Fruit fly (Drosophila melanogaster) whole organism, embryonic: Measurements from ENCODE around the gene CG31875.

ENCODE experiments used
- Ada2b ChIP-seq: fragments of 200-800 bp; sonication (Bioruptor generic); IDR thresholded peaks from 2 replicates; pipeline ENCODE4 v1.3.6; 2022; ENCODE audit warnings: missing biosample characterization, missing genetic modification characterization
- Adf1 ChIP-seq: fragments of 200-800 bp; sonication (Bioruptor generic); IDR thresholded peaks from 2 replicates; pipeline ENCODE4 v1.3.6; 2022; ENCODE audit warnings: missing biosample characterization, missing genetic modification characterization
- B-H2 ChIP-seq: fragments of 200-800 bp; sonication (Bioruptor generic); optimal IDR thresholded peaks from 2 replicates; lab custom pipeline; 2018; ENCODE audit warnings: missing biosample characterization, mild to moderate bottlenecking, missing genetic modification characterization
- CG10543 ChIP-seq: fragments of 200-800 bp; sonication (Bioruptor generic); optimal IDR thresholded peaks from 3 replicates; lab custom pipeline; 2017; ENCODE audit warnings: missing biosample characterization, mild to moderate bottlenecking, missing genetic modification characterization, moderate library complexity
- CG11093 ChIP-seq: fragments of 200-800 bp; sonication (Bioruptor generic); IDR thresholded peaks from 3 replicates; pipeline ENCODE4 v1.3.6; 2022; ENCODE audit warnings: missing biosample characterization, missing genetic modification characterization
- CG11247 ChIP-seq: fragments of 200-800 bp; sonication (Bioruptor generic); IDR thresholded peaks from 2 replicates; pipeline ENCODE4 v1.3.6; 2022; ENCODE audit warnings: missing biosample characterization, missing genetic modification characterization
- CG11398 ChIP-seq: fragments of 200-800 bp; sonication (Bioruptor generic); optimal IDR thresholded peaks from 2 replicates; lab custom pipeline; 2016; ENCODE audit warnings: missing biosample characterization, missing genetic modification characterization
- CG11504 ChIP-seq: fragments of 200-800 bp; sonication (Bioruptor generic); optimal IDR thresholded peaks from 3 replicates; lab custom pipeline; 2019; ENCODE audit warnings: missing biosample characterization, mild to moderate bottlenecking, missing genetic modification characterization, moderate library complexity
- CG12104 ChIP-seq: fragments of 200-800 bp; sonication (Bioruptor generic); optimal IDR thresholded peaks from 3 replicates; lab custom pipeline; 2016; ENCODE audit warnings: missing biosample characterization, missing genetic modification characterization
- CG13424 ChIP-seq: fragments of 200-800 bp; sonication (Bioruptor generic); optimal IDR thresholded peaks from 2 replicates; lab custom pipeline; 2019; ENCODE audit warnings: missing biosample characterization, mild to moderate bottlenecking, missing genetic modification characterization, moderate library complexity
- CG13894 ChIP-seq: fragments of 200-800 bp; sonication (Bioruptor generic); optimal IDR thresholded peaks from 3 replicates; lab custom pipeline; 2018; ENCODE audit warnings: missing biosample characterization, mild to moderate bottlenecking, missing genetic modification characterization, moderate library complexity
- CG15269 ChIP-seq: fragments of 200-800 bp; sonication (Bioruptor generic); optimal IDR thresholded peaks from 2 replicates; lab custom pipeline; 2018; ENCODE audit warnings: missing biosample characterization, mild to moderate bottlenecking, missing genetic modification characterization, moderate library complexity
- CG16815 ChIP-seq: fragments of 200-800 bp; sonication (Bioruptor generic); optimal IDR thresholded peaks from 3 replicates; lab custom pipeline; 2017; ENCODE audit warnings: missing biosample characterization, mild to moderate bottlenecking, missing genetic modification characterization
- CG30403 ChIP-seq: fragments of 200-800 bp; sonication (Bioruptor generic); optimal IDR thresholded peaks from 3 replicates; lab custom pipeline; 2016; ENCODE audit warnings: missing biosample characterization, missing genetic modification characterization
- CG34376 ChIP-seq: fragments of 200-800 bp; sonication (Bioruptor generic); optimal IDR thresholded peaks from 2 replicates; lab custom pipeline; 2018; ENCODE audit warnings: missing biosample characterization, mild to moderate bottlenecking, missing genetic modification characterization
- CG3838 ChIP-seq: fragments of 200-800 bp; sonication (Bioruptor generic); optimal IDR thresholded peaks from 3 replicates; lab custom pipeline; 2016; ENCODE audit warnings: missing biosample characterization, missing genetic modification characterization
- CG6175 ChIP-seq: fragments of 200-800 bp; sonication (Bioruptor generic); IDR thresholded peaks from 3 replicates; pipeline ENCODE4 v1.3.6; 2022; ENCODE audit warnings: missing biosample characterization, missing genetic modification characterization
- CG6654 ChIP-seq: fragments of 200-800 bp; sonication (Bioruptor generic); optimal IDR thresholded peaks from 2 replicates; lab custom pipeline; 2017; ENCODE audit warnings: missing biosample characterization, mild to moderate bottlenecking, missing genetic modification characterization
- CG6765 ChIP-seq: fragments of 200-800 bp; sonication (Bioruptor generic); optimal IDR thresholded peaks from 3 replicates; lab custom pipeline; 2017; ENCODE audit warnings: missing biosample characterization, mild to moderate bottlenecking, missing genetic modification characterization
- CG9437 ChIP-seq: fragments of 200-800 bp; sonication (Bioruptor generic); optimal IDR thresholded peaks from 2 replicates; lab custom pipeline; 2018; ENCODE audit warnings: missing biosample characterization, mild to moderate bottlenecking, missing genetic modification characterization
- CrebB ChIP-seq: fragments of 200-800 bp; sonication (Bioruptor generic); optimal IDR thresholded peaks from 3 replicates; lab custom pipeline; 2018; ENCODE audit warnings: missing biosample characterization, mild to moderate bottlenecking, missing genetic modification characterization
- Dad ChIP-seq: fragments of 200-800 bp; sonication (Bioruptor generic); optimal IDR thresholded peaks from 3 replicates; lab custom pipeline; 2016; ENCODE audit warnings: missing biosample characterization, missing genetic modification characterization
- Drgx ChIP-seq: fragments of 200-800 bp; sonication (Bioruptor generic); IDR thresholded peaks from 2 replicates; pipeline ENCODE4 v1.3.6; 2022; ENCODE audit warnings: missing biosample characterization, missing genetic modification characterization
- Ets65A ChIP-seq: fragments of 200-800 bp; sonication (Bioruptor generic); peaks from one replicate; lab custom pipeline; 2016; ENCODE audit warnings: missing biosample characterization, missing genetic modification characterization
- Fer2 ChIP-seq: fragments of 200-800 bp; sonication (Bioruptor generic); optimal IDR thresholded peaks from 2 replicates; lab custom pipeline; 2018; ENCODE audit warnings: missing biosample characterization, mild to moderate bottlenecking, missing genetic modification characterization, moderate library complexity
- Gug ChIP-seq: fragments of 200-800 bp; sonication (Bioruptor generic); IDR thresholded peaks from 4 replicates; pipeline ENCODE4 v1.3.6; 2022; ENCODE audit warnings: missing biosample characterization, missing genetic modification characterization
- HLH54F ChIP-seq: fragments of 200-800 bp; sonication (Bioruptor generic); optimal IDR thresholded peaks from 3 replicates; lab custom pipeline; 2016; ENCODE audit warnings: missing biosample characterization, missing genetic modification characterization
- Mad ChIP-seq: fragments of 200-800 bp; sonication (Bioruptor generic); optimal IDR thresholded peaks from 2 replicates; lab custom pipeline; 2016; ENCODE audit warnings: missing biosample characterization, missing genetic modification characterization
- Med ChIP-seq: fragments of 200-800 bp; sonication (Bioruptor generic); peaks from one replicate; lab custom pipeline; 2016; ENCODE audit warnings: missing biosample characterization, missing genetic modification characterization, mild to moderate bottlenecking, inconsistent platforms, moderate library complexity
- Nf-YA ChIP-seq: fragments of 200-800 bp; sonication (Bioruptor generic); IDR thresholded peaks from 2 replicates; pipeline ENCODE4 v1.3.6; 2022; ENCODE audit warnings: missing biosample characterization, missing genetic modification characterization
- Opbp ChIP-seq: fragments of 200-800 bp; sonication (Bioruptor generic); IDR thresholded peaks from 3 replicates; pipeline ENCODE4 v1.3.6; 2022; ENCODE audit warnings: missing biosample characterization, missing genetic modification characterization; ENCODE audit not compliant: partially characterized antibody
- Ptx1 ChIP-seq: fragments of 200-800 bp; sonication (Bioruptor generic); IDR thresholded peaks from 2 replicates; pipeline ENCODE4 v1.3.6; 2022; ENCODE audit warnings: missing biosample characterization, missing genetic modification characterization
- Ssrp ChIP-seq: fragments of 200-800 bp; sonication (Bioruptor generic); optimal IDR thresholded peaks from 2 replicates; lab custom pipeline; 2018; ENCODE audit warnings: missing biosample characterization, mild to moderate bottlenecking, missing genetic modification characterization, moderate library complexity
- Usf ChIP-seq: fragments of 200-800 bp; sonication (Bioruptor generic); optimal IDR thresholded peaks from 2 replicates; lab custom pipeline; 2017; ENCODE audit warnings: missing genotype, missing biosample characterization, missing genetic modification characterization
- bbx ChIP-seq: fragments of 200-800 bp; sonication (Bioruptor generic); IDR thresholded peaks from 2 replicates; pipeline ENCODE4 v1.3.6; 2022; ENCODE audit warnings: missing biosample characterization, missing genetic modification characterization; ENCODE audit not compliant: partially characterized antibody
- btn ChIP-seq: fragments of 200-800 bp; sonication (Bioruptor generic); optimal IDR thresholded peaks from 2 replicates; lab custom pipeline; 2016; ENCODE audit warnings: missing biosample characterization, missing genetic modification characterization
- crc ChIP-seq: fragments of 200-800 bp; sonication (Bioruptor generic); optimal IDR thresholded peaks from 2 replicates; lab custom pipeline; 2016; ENCODE audit warnings: missing biosample characterization, missing genetic modification characterization
- dati ChIP-seq: fragments of 200-800 bp; sonication (Bioruptor generic); IDR thresholded peaks from 2 replicates; pipeline ENCODE4 v1.3.6; 2022; ENCODE audit warnings: missing biosample characterization, missing genetic modification characterization
- dysf ChIP-seq: fragments of 200-800 bp; sonication (Bioruptor generic); IDR thresholded peaks from 3 replicates; pipeline ENCODE4 v1.3.6; 2022; ENCODE audit warnings: missing biosample characterization, missing genetic modification characterization
- ems ChIP-seq: fragments of 200-800 bp; sonication (Bioruptor generic); optimal IDR thresholded peaks from 3 replicates; lab custom pipeline; 2016; ENCODE audit warnings: missing biosample characterization, missing genetic modification characterization
- lov ChIP-seq, 2 experiments: fragments of 200-800 bp in 1 of 2; fragments of >200 bp in 1 of 2; sonication (Bioruptor generic) in 1 of 2; IDR thresholded peaks in 1 of 2; optimal IDR thresholded peaks in 1 of 2; 2 replicates in 1 of 2; 3 replicates in 1 of 2; pipeline versions ENCODE4 v1.3.6 to Lab custom; 2017 to 2022; ENCODE audit warnings: missing biosample characterization in 1 of 2, missing genetic modification characterization in 1 of 2
- nerfin-2 ChIP-seq: fragments of 200-800 bp; sonication (Bioruptor generic); IDR thresholded peaks from 2 replicates; pipeline ENCODE4 v1.3.6; 2022; ENCODE audit warnings: missing biosample characterization, missing genetic modification characterization; ENCODE audit not compliant: partially characterized antibody
- pzg ChIP-seq: fragments of 200-800 bp; sonication (Bioruptor generic); optimal IDR thresholded peaks from 3 replicates; lab custom pipeline; 2018; ENCODE audit warnings: missing biosample characterization, mild to moderate bottlenecking, missing genetic modification characterization, moderate library complexity
- salm ChIP-seq: fragments of 200-800 bp; sonication (Bioruptor generic); optimal IDR thresholded peaks from 2 replicates; lab custom pipeline; 2018; ENCODE audit warnings: missing biosample characterization, mild to moderate bottlenecking, missing genetic modification characterization
- schlank ChIP-seq: fragments of 200-800 bp; sonication (Bioruptor generic); optimal IDR thresholded peaks from 2 replicates; lab custom pipeline; 2018; ENCODE audit warnings: missing biosample characterization, mild to moderate bottlenecking, missing genetic modification characterization
- scrt ChIP-seq: fragments of 200-800 bp; sonication (Bioruptor generic); optimal IDR thresholded peaks from 2 replicates; lab custom pipeline; 2018; ENCODE audit warnings: missing biosample characterization, mild to moderate bottlenecking, missing genetic modification characterization, moderate library complexity
- sug ChIP-seq: fragments of 200-800 bp; optimal IDR thresholded peaks from 2 replicates; lab custom pipeline; 2019; ENCODE audit warnings: missing biosample characterization, mild to moderate bottlenecking, missing genetic modification characterization, moderate library complexity
- tna ChIP-seq: fragments of 200-800 bp; sonication (Bioruptor generic); IDR thresholded peaks from 2 replicates; pipeline ENCODE4 v1.3.6; 2022; ENCODE audit warnings: missing biosample characterization, missing genetic modification characterization; ENCODE audit not compliant: partially characterized antibody
- twi ChIP-seq: fragments of 200-800 bp; optimal IDR thresholded peaks from 2 replicates; lab custom pipeline; 2019; ENCODE audit warnings: missing biosample characterization, mild to moderate bottlenecking, missing genetic modification characterization, moderate library complexity
- zfh2 ChIP-seq: fragments of 200-800 bp; sonication (Bioruptor generic); optimal IDR thresholded peaks from 2 replicates; lab custom pipeline; 2016; ENCODE audit warnings: missing biosample characterization, missing genetic modification characterization

CG31875 gene

dm6 chr2L:10003593-10003992, 1.1 kb upstream of the CG31875 start, which contains the start of gene Ndf (continued):
- no peak for TF ChIP-seq CG6765 (GFP tag; lab: Kevin White, UChicago)
- TF ChIP-seq CG12104 = peak; percentile 51
- peak; percentile 59 for TF ChIP-seq sug
- TF ChIP-seq twi (tag; lab: Kevin White, UChicago) = peak; percentile 6
- peak; percentile 60 for TF ChIP-seq Ptx1
- TF ChIP-seq Med (GFP tag; lab: Kevin White, UChicago) = peak; percentile 98
- TF ChIP-seq CG11398 (GFP tag; lab: Kevin White, UChicago) = no peak
- TF ChIP-seq CG30403 (GFP tag; lab: Kevin White, UChicago) = peak; percentile 71
- TF ChIP-seq pzg = peak; percentile 93
- TF ChIP-seq bbx (GFP tag; lab: Robert Waterston, UW) = peak; percentile 87
- TF ChIP-seq Fer2 = no peak
- TF ChIP-seq CG13894 (tag; lab: Kevin White, UChicago) = peak; percentile 15
- TF ChIP-seq Dad (GFP tag; lab: Kevin White, UChicago) = peak; percentile 76
- TF ChIP-seq CG9437 (GFP tag; lab: Kevin White, UChicago) = peak; percentile 92
- peak; percentile 66 for TF ChIP-seq CrebB (tag; lab: Kevin White, UChicago)
- TF ChIP-seq salm (tag; lab: Kevin White, UChicago) = no peak
- peak; percentile 4 for TF ChIP-seq CG16815 (GFP tag; lab: Kevin White, UChicago)
- TF ChIP-seq Mad = peak; percentile 60
- no peak for TF ChIP-seq CG11504 (tag; lab: Kevin White, UChicago)
- peak; percentile 67 for TF ChIP-seq dysf (GFP tag; lab: Robert Waterston, UW)
- no peak for TF ChIP-seq dati (GFP tag; lab: Robert Waterston, UW)
- TF ChIP-seq Usf (GFP tag; lab: Kevin White, UChicago) = peak; percentile 26
- peak; percentile 78; the same call in 2 of the 3 replicates for TF ChIP-seq Opbp (GFP tag; lab: Robert Waterston, UW)
- peak; percentile 92 for TF ChIP-seq Ets65A (GFP tag; lab: Kevin White, UChicago)
- peak; percentile 42; the same call in 1 of the 2 replicates for TF ChIP-seq Ada2b (GFP tag; lab: Robert Waterston, UW)
- peak; percentile 26 for TF ChIP-seq scrt (GFP tag; lab: Kevin White, UChicago)
- TF ChIP-seq schlank = peak; percentile 18
- TF ChIP-seq CG6175 (GFP tag; lab: Robert Waterston, UW) = peak; percentile 36; the same call in 1 of the 3 replicates
- peak; percentile 59 for TF ChIP-seq tna
- TF ChIP-seq Ssrp (tag; lab: Kevin White, UChicago) = peak; percentile 26
- TF ChIP-seq CG6654 (GFP tag; lab: Kevin White, UChicago) = no peak
- 0 out of 3 replicates have a peak, but pooled peaks have one; percentile 32 for TF ChIP-seq CG11093 (GFP tag; lab: Robert Waterston, UW)
- TF ChIP-seq CG13424 (tag; lab: Kevin White, UChicago) = peak; percentile 63
- TF ChIP-seq Nf-YA (GFP tag; lab: Robert Waterston, UW) = no peak; the same call in 1 of the 2 replicates
- peak; percentile 30; the same call in 1 of the 2 replicates for TF ChIP-seq nerfin-2 (GFP tag; lab: Robert Waterston, UW)
- peak; percentile 41 for TF ChIP-seq HLH54F
- TF ChIP-seq lov (optimal IDR thresholded peaks at IDR 0.05; lab: Kevin White, UChicago) = no peak
- peak; percentile 76; the same call in 2 of the 3 replicates for TF ChIP-seq lov (GFP tag; IDR thresholded peaks at IDR 0.05; lab: Robert Waterston, UW)
- TF ChIP-seq zfh2 (GFP tag; lab: Kevin White, UChicago) = peak; percentile 69
- TF ChIP-seq crc (GFP tag; lab: Kevin White, UChicago) = no peak
- no peak for TF ChIP-seq CG3838 (GFP tag; lab: Kevin White, UChicago)
- peak; percentile 55 for TF ChIP-seq CG34376 (GFP tag; lab: Kevin White, UChicago)
- TF ChIP-seq Adf1 (GFP tag; lab: Robert Waterston, UW) = peak; percentile 15
- TF ChIP-seq B-H2 (GFP tag; lab: Kevin White, UChicago) = peak; percentile 82
- peak; percentile 58; the same call in 1 of the 2 replicates for TF ChIP-seq Drgx
- TF ChIP-seq Gug (GFP tag; lab: Robert Waterston, UW) = peak; percentile 62; the same call in 1 of the 4 replicates
- peak; percentile 56 for TF ChIP-seq CG10543 (GFP tag; lab: Kevin White, UChicago)
- TF ChIP-seq CG15269 (tag; lab: Kevin White, UChicago) = peak; percentile 17
- no peak for TF ChIP-seq btn
- TF ChIP-seq ems (GFP tag; lab: Kevin White, UChicago) = peak; percentile 31
- peak; percentile 70 for TF ChIP-seq CG11247 (GFP tag; lab: Robert Waterston, UW)
